Fruit fly (Drosophila melanogaster): ENCODE results near the gene CG5646.

CG5646 gene

dm6 chr3R:27570692-27571091 is 9.6 kb upstream of the CG5646 start:
- no peak for TF ChIP-seq CG34367 (tag; optimal IDR thresholded peaks at IDR 0.05)
- no peak for TF ChIP-seq CG4496 (GFP tag; IDR thresholded peaks at IDR 0.05)
- TF ChIP-seq CG12605 (GFP tag; IDR thresholded peaks at IDR 0.05) = no peak
- no peak for TF ChIP-seq gl (tag; optimal IDR thresholded peaks at IDR 0.05)
- no peak for TF ChIP-seq EcR (GFP tag; optimal IDR thresholded peaks at IDR 0.05)
- TF ChIP-seq CG10348 (GFP tag; IDR thresholded peaks at IDR 0.05) = no peak

- TF ChIP-seq rn (GFP tag; IDR thresholded peaks at IDR 0.05) = peak; percentile 93
- peak; percentile 82 for TF ChIP-seq CG8159 (tag; optimal IDR thresholded peaks at IDR 0.05)
- peak; percentile 96 for TF ChIP-seq CG4496 (GFP tag; IDR thresholded peaks at IDR 0.05)
- TF ChIP-seq gl (tag; optimal IDR thresholded peaks at IDR 0.05) = peak; percentile 57
- TF ChIP-seq CG8301 (tag; optimal IDR thresholded peaks at IDR 0.05) = peak; percentile 94
- peak; percentile 68 for TF ChIP-seq CG9948 (tag; optimal IDR thresholded peaks at IDR 0.05)
- peak; percentile 97 for TF ChIP-seq Ets98B (GFP tag; IDR thresholded peaks at IDR 0.05)
- TF ChIP-seq CG10348 (GFP tag; IDR thresholded peaks at IDR 0.05) = peak; percentile 89
- no peak for TF ChIP-seq D1 (tag; optimal IDR thresholded peaks at IDR 0.05)
- peak; percentile 70 for TF ChIP-seq CG15710 (tag; optimal IDR thresholded peaks at IDR 0.05)
- TF ChIP-seq CG34367 (tag; optimal IDR thresholded peaks at IDR 0.05) = no peak
- peak; percentile 16 for TF ChIP-seq EcR (GFP tag; optimal IDR thresholded peaks at IDR 0.05)
- no peak for TF ChIP-seq CG13204 (GFP tag; optimal IDR thresholded peaks at IDR 0.05)
- peak; percentile 88 for TF ChIP-seq CG12605 (GFP tag; IDR thresholded peaks at IDR 0.05)
- peak; percentile 75 for TF ChIP-seq CG17806 (tag; optimal IDR thresholded peaks at IDR 0.05)
- peak; percentile 97 for TF ChIP-seq fd96Ca (GFP tag; IDR thresholded peaks at IDR 0.05)
- TF ChIP-seq CG32121 (GFP tag; IDR thresholded peaks at IDR 0.05) = peak; percentile 97
- TF ChIP-seq Pif1B (GFP tag; optimal IDR thresholded peaks at IDR 0.05) = peak; percentile 90
- TF ChIP-seq Pif1A (GFP tag; optimal IDR thresholded peaks at IDR 0.05) = peak; percentile 95
- no peak for TF ChIP-seq CG14655 (GFP tag; optimal IDR thresholded peaks at IDR 0.05)
- TF ChIP-seq Snoo (tag; optimal IDR thresholded peaks at IDR 0.05) = peak; percentile 88
Measured at dm6 chr3R:27569706-27570105, 8.6 kb upstream of the CG5646 start.

dm6 chr3R:27568545-27568944 is 7.4 kb upstream of the CG5646 start:
- TF ChIP-seq CG15710 (tag; optimal IDR thresholded peaks at IDR 0.05) (no peak), Ets98B (GFP tag; IDR thresholded peaks at IDR 0.05) (no peak), Pif1A (GFP tag; optimal IDR thresholded peaks at IDR 0.05) (no peak), CG32121 (GFP tag; IDR thresholded peaks at IDR 0.05) (no peak), CG4496 (GFP tag; IDR thresholded peaks at IDR 0.05) (no peak), Snoo (tag; optimal IDR thresholded peaks at IDR 0.05) (no peak), CG8159 (tag; optimal IDR thresholded peaks at IDR 0.05) (no peak), CG8301 (tag; optimal IDR thresholded peaks at IDR 0.05) (no peak)

- TF ChIP-seq Pif1A (GFP tag; optimal IDR thresholded peaks at IDR 0.05) (no peak), rn (GFP tag; IDR thresholded peaks at IDR 0.05) (no peak), gl (tag; optimal IDR thresholded peaks at IDR 0.05) (no peak), CG8159 (tag; optimal IDR thresholded peaks at IDR 0.05) (no peak), CG32121 (GFP tag; IDR thresholded peaks at IDR 0.05) (no peak), Snoo (tag; optimal IDR thresholded peaks at IDR 0.05) (peak; percentile 11), CG8301 (tag; optimal IDR thresholded peaks at IDR 0.05) (no peak), CG14655 (GFP tag; optimal IDR thresholded peaks at IDR 0.05) (no peak), CG10348 (GFP tag; IDR thresholded peaks at IDR 0.05) (no peak), CG4496 (GFP tag; IDR thresholded peaks at IDR 0.05) (peak; percentile 34; the same call in 1 of the 3 replicates), CG15710 (tag; optimal IDR thresholded peaks at IDR 0.05) (no peak), CG12605 (GFP tag; IDR thresholded peaks at IDR 0.05) (0 out of 2 replicates have a peak, but pooled peaks have one; percentile 15), Pif1B (GFP tag; optimal IDR thresholded peaks at IDR 0.05) (no peak), Ets98B (GFP tag; IDR thresholded peaks at IDR 0.05) (no peak), CG34367 (tag; optimal IDR thresholded peaks at IDR 0.05) (no peak), fd96Ca (GFP tag; IDR thresholded peaks at IDR 0.05) (no peak)
Measured at dm6 chr3R:27558660-27559319, 2.3 kb downstream of the CG5646 start, which contains the start of gene Klp98A. Gene Klp98A, minus strand, starts transcription at chr3R:27559145.

dm6 chr3R:27557970-27558659 is 3.0 kb downstream of the CG5646 start:
- TF ChIP-seq Pif1A (GFP tag; optimal IDR thresholded peaks at IDR 0.05) = no peak
- TF ChIP-seq CG17806 (tag; optimal IDR thresholded peaks at IDR 0.05) = peak; percentile 6
- peak; percentile 26 for TF ChIP-seq CG9948 (tag; optimal IDR thresholded peaks at IDR 0.05)

- TF ChIP-seq CG8301 (tag; optimal IDR thresholded peaks at IDR 0.05) = peak; percentile 59
- TF ChIP-seq CG12605 (GFP tag; IDR thresholded peaks at IDR 0.05) = peak; percentile 74
- TF ChIP-seq Ets98B (GFP tag; IDR thresholded peaks at IDR 0.05) = peak; percentile 84
- peak; percentile 34 for TF ChIP-seq CG17806 (tag; optimal IDR thresholded peaks at IDR 0.05)
- peak; percentile 54; the same call in 1 of the 2 replicates for TF ChIP-seq CG10348 (GFP tag; IDR thresholded peaks at IDR 0.05)
- no peak for TF ChIP-seq gl (tag; optimal IDR thresholded peaks at IDR 0.05)
- TF ChIP-seq CG15710 (tag; optimal IDR thresholded peaks at IDR 0.05) = peak; percentile 25
- peak; percentile 88 for TF ChIP-seq fd96Ca (GFP tag; IDR thresholded peaks at IDR 0.05)
- TF ChIP-seq CG13204 (GFP tag; optimal IDR thresholded peaks at IDR 0.05) = no peak
- no peak for TF ChIP-seq CG9948 (tag; optimal IDR thresholded peaks at IDR 0.05)
- peak; percentile 84 for TF ChIP-seq CG32121 (GFP tag; IDR thresholded peaks at IDR 0.05)
- peak; percentile 54 for TF ChIP-seq Pif1A (GFP tag; optimal IDR thresholded peaks at IDR 0.05)
- TF ChIP-seq CG8159 (tag; optimal IDR thresholded peaks at IDR 0.05) = peak; percentile 44
- TF ChIP-seq D1 (tag; optimal IDR thresholded peaks at IDR 0.05) = no peak
- TF ChIP-seq CG4496 (GFP tag; IDR thresholded peaks at IDR 0.05) = peak; percentile 86
- TF ChIP-seq Pif1B (GFP tag; optimal IDR thresholded peaks at IDR 0.05) = peak; percentile 36
- peak; percentile 53 for TF ChIP-seq rn (GFP tag; IDR thresholded peaks at IDR 0.05)
- no peak for TF ChIP-seq CG34367 (tag; optimal IDR thresholded peaks at IDR 0.05)
- no peak for TF ChIP-seq CG14655 (GFP tag; optimal IDR thresholded peaks at IDR 0.05)
- peak; percentile 10 for TF ChIP-seq Snoo (tag; optimal IDR thresholded peaks at IDR 0.05)
- no peak for TF ChIP-seq EcR (GFP tag; optimal IDR thresholded peaks at IDR 0.05)
Measured at dm6 chr3R:27556972-27557371, 4.1 kb downstream of the CG5646 start.

Data from whole organism, pupa.